1 fruit fly cellular context compared by ENCODE assay signal in the genomic region with DNA sequence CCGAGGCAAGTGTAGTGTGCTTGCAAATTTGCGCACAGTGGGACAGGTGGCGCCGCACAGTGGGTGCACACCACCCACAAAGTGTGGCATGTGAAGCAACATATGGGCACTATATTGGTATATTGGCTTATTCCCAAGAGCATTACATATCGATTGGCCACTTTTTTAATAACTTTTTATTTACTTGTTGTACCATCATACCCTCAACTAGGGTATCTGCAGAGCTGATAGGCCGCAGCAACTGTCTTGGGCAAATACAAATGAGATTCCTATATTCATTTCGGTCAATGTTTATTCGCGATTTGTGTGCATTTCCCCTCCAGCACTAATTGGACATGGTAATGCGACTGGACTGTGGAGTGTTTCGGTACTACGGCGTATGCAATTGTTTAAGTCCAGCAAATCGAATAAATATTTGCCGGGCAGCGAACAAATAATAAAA.
TF ChIP-seq lines count a peak whose summit lies in the region.

No protein-coding gene starts in this region.

TF ChIP-seq in whole organism, embryonic, 481 proteins besides CTCF, POLR2A, EP300 and RAD21 (continued from another document and continues in another):
- no peak for TF ChIP-seq croc (GFP tag; conservative IDR thresholded peaks at IDR 0.05; lab: Robert Waterston, UW)
- TF ChIP-seq ash1 (GFP tag; optimal IDR thresholded peaks at IDR 0.05; lab: Kevin White, UChicago) = no peak
- peak; percentile 35 for TF ChIP-seq onecut (GFP tag; IDR thresholded peaks at IDR 0.05; lab: Robert Waterston, UW)
- peak; percentile 48 for TF ChIP-seq ind (GFP tag; optimal IDR thresholded peaks at IDR 0.05; lab: Kevin White, UChicago)
- peak; percentile 52 for TF ChIP-seq dmrt99B (tag; optimal IDR thresholded peaks at IDR 0.05; lab: Kevin White, UChicago)
- peak; percentile 57 for TF ChIP-seq Meics (GFP tag; optimal IDR thresholded peaks at IDR 0.05; lab: Kevin White, UChicago)
- TF ChIP-seq CG4424 (GFP tag; optimal IDR thresholded peaks at IDR 0.05; lab: Kevin White, UChicago) = peak; percentile 42
- TF ChIP-seq repo (GFP tag; optimal IDR thresholded peaks at IDR 0.05; lab: Kevin White, UChicago) = peak; percentile 18
- TF ChIP-seq kay (GFP tag; optimal IDR thresholded peaks at IDR 0.05; lab: Kevin White, UChicago) = no peak
- TF ChIP-seq CG8359 (GFP tag; optimal IDR thresholded peaks at IDR 0.05; lab: Kevin White, UChicago; ENCODE audit: borderline replicate concordance) = peak; percentile 31
- TF ChIP-seq CG14050 (GFP tag; IDR thresholded peaks at IDR 0.05; lab: Robert Waterston, UW) = peak; percentile 28; the same call in 1 of the 3 replicates
- 0 out of 2 replicates have a peak, but pooled peaks have one; percentile 35 for TF ChIP-seq Awh (GFP tag; IDR thresholded peaks at IDR 0.05; lab: Robert Waterston, UW)
- peak; percentile 17 for TF ChIP-seq crc (GFP tag; optimal IDR thresholded peaks at IDR 0.05; lab: Kevin White, UChicago)
- no peak for TF ChIP-seq CG15479 (GFP tag; optimal IDR thresholded peaks at IDR 0.05; lab: Kevin White, UChicago)
- no peak for TF ChIP-seq gro (GFP tag; optimal IDR thresholded peaks at IDR 0.05; lab: Kevin White, UChicago)
- TF ChIP-seq Sry-β (GFP tag; optimal IDR thresholded peaks at IDR 0.05; lab: Kevin White, UChicago) = peak; percentile 28
- TF ChIP-seq CG3847 (GFP tag; IDR thresholded peaks at IDR 0.05; lab: Robert Waterston, UW) = no peak
- TF ChIP-seq CG7928 (GFP tag; optimal IDR thresholded peaks at IDR 0.05; lab: Kevin White, UChicago) = no peak
- no peak for TF ChIP-seq Dip2 (GFP tag; IDR thresholded peaks at IDR 0.05; lab: Robert Waterston, UW)
- 0 out of 3 replicates have a peak, but pooled peaks have one; percentile 7 for TF ChIP-seq Dbx (GFP tag; IDR thresholded peaks at IDR 0.05; lab: Robert Waterston, UW)
- no peak for TF ChIP-seq CG11696 (GFP tag; IDR thresholded peaks at IDR 0.05; lab: Robert Waterston, UW)
- TF ChIP-seq CG8089 (GFP tag; optimal IDR thresholded peaks at IDR 0.05; lab: Kevin White, UChicago) = peak; percentile 35
- TF ChIP-seq Lhr (GFP tag; optimal IDR thresholded peaks at IDR 0.05; lab: Kevin White, UChicago) = peak; percentile 40
- peak; percentile 56; the same call in 1 of the 3 replicates for TF ChIP-seq Optix (GFP tag; IDR thresholded peaks at IDR 0.05; lab: Robert Waterston, UW)
- TF ChIP-seq CG4282 (GFP tag; optimal IDR thresholded peaks at IDR 0.05; lab: Kevin White, UChicago) = no peak
- TF ChIP-seq CG16813 (GFP tag; IDR thresholded peaks at IDR 0.05; lab: Robert Waterston, UW; ENCODE audit: partially characterized antibody) = no peak
- peak; percentile 72 for TF ChIP-seq CG11504 (tag; optimal IDR thresholded peaks at IDR 0.05; lab: Kevin White, UChicago)
- TF ChIP-seq CG1832 (GFP tag; optimal IDR thresholded peaks at IDR 0.05; lab: Kevin White, UChicago) = no peak
- peak; percentile 39 for TF ChIP-seq CG2712 (tag; optimal IDR thresholded peaks at IDR 0.05; lab: Kevin White, UChicago)
- TF ChIP-seq CG3726 (GFP tag; IDR thresholded peaks at IDR 0.05; lab: Robert Waterston, UW) = peak; percentile 45; the same call in 1 of the 3 replicates
- no peak for TF ChIP-seq CG17612 (GFP tag; IDR thresholded peaks at IDR 0.05; lab: Robert Waterston, UW)
- TF ChIP-seq p53 (GFP tag; optimal IDR thresholded peaks at IDR 0.05; lab: Kevin White, UChicago) = no peak
- TF ChIP-seq chif (GFP tag; optimal IDR thresholded peaks at IDR 0.05; lab: Kevin White, UChicago) = peak; percentile 24 to 37
- TF ChIP-seq CG1602 (GFP tag; optimal IDR thresholded peaks at IDR 0.05; lab: Kevin White, UChicago) = no peak
- TF ChIP-seq CG10959 (GFP tag; IDR thresholded peaks at IDR 0.05; lab: Robert Waterston, UW) = 0 out of 2 replicates have a peak, but pooled peaks have one; percentile 39
- peak; percentile 54 for TF ChIP-seq HLH3B (GFP tag; IDR thresholded peaks at IDR 0.05; lab: Robert Waterston, UW)
- TF ChIP-seq Adf1 (GFP tag; IDR thresholded peaks at IDR 0.05; lab: Robert Waterston, UW) = no peak
- TF ChIP-seq hbn (GFP tag; IDR thresholded peaks at IDR 0.05; lab: Robert Waterston, UW; ENCODE audit: partially characterized antibody) = no peak
- no peak for TF ChIP-seq gcm2 (GFP tag; optimal IDR thresholded peaks at IDR 0.05; lab: Kevin White, UChicago)
- TF ChIP-seq CG4360 (GFP tag; IDR thresholded peaks at IDR 0.05; lab: Robert Waterston, UW) = no peak
- no peak for TF ChIP-seq toy (GFP tag; IDR thresholded peaks at IDR 0.05; lab: Robert Waterston, UW)
- peak; percentile 1 for TF ChIP-seq caup (GFP tag; optimal IDR thresholded peaks at IDR 0.05; lab: Kevin White, UChicago; ENCODE audit: severe bottlenecking)
- no peak for TF ChIP-seq grn (GFP tag; optimal IDR thresholded peaks at IDR 0.05; lab: Kevin White, UChicago)
- no peak for TF ChIP-seq run (tag; optimal IDR thresholded peaks at IDR 0.05; lab: Kevin White, UChicago)
- no peak for TF ChIP-seq CG6765 (GFP tag; optimal IDR thresholded peaks at IDR 0.05; lab: Kevin White, UChicago)
- peak; percentile 60 for TF ChIP-seq wek (GFP tag; optimal IDR thresholded peaks at IDR 0.05; lab: Kevin White, UChicago)
- TF ChIP-seq fu2 (GFP tag; optimal IDR thresholded peaks at IDR 0.05; lab: Kevin White, UChicago) = no peak
- no peak for TF ChIP-seq dm (GFP tag; optimal IDR thresholded peaks at IDR 0.05; lab: Kevin White, UChicago)
- no peak for TF ChIP-seq NFAT (GFP tag; IDR thresholded peaks at IDR 0.05; lab: Robert Waterston, UW)
- TF ChIP-seq CG18011 (GFP tag; optimal IDR thresholded peaks at IDR 0.05; lab: Kevin White, UChicago) = no peak
- peak; percentile 24 for TF ChIP-seq CG7271 (tag; optimal IDR thresholded peaks at IDR 0.05; lab: Kevin White, UChicago)
- TF ChIP-seq Dll (GFP tag; IDR thresholded peaks at IDR 0.05; lab: Robert Waterston, UW; ENCODE audit: partially characterized antibody) = no peak
- no peak for TF ChIP-seq Neu2 (GFP tag; optimal IDR thresholded peaks at IDR 0.05; lab: Kevin White, UChicago; ENCODE audit: borderline replicate concordance)
- TF ChIP-seq schlank (tag; optimal IDR thresholded peaks at IDR 0.05; lab: Kevin White, UChicago) = no peak
- TF ChIP-seq otp (GFP tag; IDR thresholded peaks at IDR 0.05; lab: Robert Waterston, UW) = peak; percentile 42; the same call in 1 of the 3 replicates
- TF ChIP-seq Ets97D (GFP tag; optimal IDR thresholded peaks at IDR 0.05; lab: Kevin White, UChicago) = no peak
- no peak for TF ChIP-seq Fer1 (GFP tag; optimal IDR thresholded peaks at IDR 0.05; lab: Kevin White, UChicago)
- peak; percentile 1 for TF ChIP-seq CG1647 (GFP tag; optimal IDR thresholded peaks at IDR 0.05; lab: Kevin White, UChicago)
- TF ChIP-seq aop (GFP tag; IDR thresholded peaks at IDR 0.05; lab: Robert Waterston, UW) = no peak
- peak; percentile 30 for TF ChIP-seq Oli (tag; optimal IDR thresholded peaks at IDR 0.05; lab: Kevin White, UChicago)
- TF ChIP-seq Eip74EF (GFP tag; optimal IDR thresholded peaks at IDR 0.05; lab: Kevin White, UChicago) = peak in 1 of 2 experiments; percentile 51
- peak; percentile 79 to 81 for TF ChIP-seq bsh (GFP tag; optimal IDR thresholded peaks at IDR 0.05; lab: Kevin White, UChicago)
- peak; percentile 42 for TF ChIP-seq CG17186 (GFP tag; optimal IDR thresholded peaks at IDR 0.05; lab: Kevin White, UChicago)
- no peak for TF ChIP-seq CG8478 (optimal IDR thresholded peaks at IDR 0.05; lab: Kevin White, UChicago)
- 0 out of 2 replicates have a peak, but pooled peaks have one; percentile 30 for TF ChIP-seq Gsc (GFP tag; IDR thresholded peaks at IDR 0.05; lab: Robert Waterston, UW)
- TF ChIP-seq CG34376 (GFP tag; optimal IDR thresholded peaks at IDR 0.05; lab: Kevin White, UChicago) = no peak
- TF ChIP-seq CG5180 (GFP tag; optimal IDR thresholded peaks at IDR 0.05; lab: Kevin White, UChicago) = peak; percentile 9
- TF ChIP-seq CG10147 (GFP tag; optimal IDR thresholded peaks at IDR 0.05; lab: Kevin White, UChicago) = no peak
- no peak for TF ChIP-seq psq (GFP tag; optimal IDR thresholded peaks at IDR 0.05; lab: Kevin White, UChicago)
- peak; percentile 16 for TF ChIP-seq CG17568 (GFP tag; optimal IDR thresholded peaks at IDR 0.05; lab: Kevin White, UChicago)
- TF ChIP-seq CG11723 (GFP tag; optimal IDR thresholded peaks at IDR 0.05; lab: Kevin White, UChicago) = peak; percentile 49
- peak; percentile 10 for TF ChIP-seq Six4 (GFP tag; optimal IDR thresholded peaks at IDR 0.05; lab: Kevin White, UChicago)
- peak; percentile 40 for TF ChIP-seq CG18262 (tag; optimal IDR thresholded peaks at IDR 0.05; lab: Kevin White, UChicago)
- TF ChIP-seq Asciz (GFP tag; optimal IDR thresholded peaks at IDR 0.05; lab: Kevin White, UChicago) = peak; percentile 70
- TF ChIP-seq Lpt (GFP tag; optimal IDR thresholded peaks at IDR 0.05; lab: Kevin White, UChicago) = no peak
- peak; percentile 32 to 46 for TF ChIP-seq dpn (GFP tag; optimal IDR thresholded peaks at IDR 0.05; lab: Kevin White, UChicago)
- TF ChIP-seq CG5245 (GFP tag; optimal IDR thresholded peaks at IDR 0.05; lab: Kevin White, UChicago) = peak; percentile 35
- TF ChIP-seq row (GFP tag; IDR thresholded peaks at IDR 0.05; lab: Robert Waterston, UW) = peak; percentile 53
- TF ChIP-seq dmrt11E (tag; optimal IDR thresholded peaks at IDR 0.05; lab: Kevin White, UChicago) = peak; percentile 62
- peak; percentile 40 for TF ChIP-seq pnt (GFP tag; optimal IDR thresholded peaks at IDR 0.05; lab: Kevin White, UChicago)
- no peak for TF ChIP-seq hb (GFP tag; IDR thresholded peaks at IDR 0.05; lab: Robert Waterston, UW; ENCODE audit: partially characterized antibody)
- TF ChIP-seq CG6854 (GFP tag; optimal IDR thresholded peaks at IDR 0.05; lab: Kevin White, UChicago) = no peak
- no peak for TF ChIP-seq bigmax (GFP tag; optimal IDR thresholded peaks at IDR 0.05; lab: Kevin White, UChicago)
- no peak for TF ChIP-seq CG10462 (GFP tag; optimal IDR thresholded peaks at IDR 0.05; lab: Kevin White, UChicago)
- TF ChIP-seq ci (GFP tag; IDR thresholded peaks at IDR 0.05; lab: Robert Waterston, UW) = peak; percentile 72
- TF ChIP-seq CG14965 (GFP tag; optimal IDR thresholded peaks at IDR 0.05; lab: Kevin White, UChicago; ENCODE audit: borderline replicate concordance) = peak; percentile 8
- no peak for TF ChIP-seq MESR4 (GFP tag; optimal IDR thresholded peaks at IDR 0.05; lab: Kevin White, UChicago)
- TF ChIP-seq Rfx (GFP tag; IDR thresholded peaks at IDR 0.05; lab: Robert Waterston, UW) = peak; percentile 45; the same call in 1 of the 2 replicates
- TF ChIP-seq CG10366 (GFP tag; IDR thresholded peaks at IDR 0.05; lab: Robert Waterston, UW) = peak; percentile 40; the same call in 1 of the 2 replicates
- no peak for TF ChIP-seq Hr78 (GFP tag; optimal IDR thresholded peaks at IDR 0.05; lab: Kevin White, UChicago)
- TF ChIP-seq sc (optimal IDR thresholded peaks at IDR 0.05; lab: Kevin White, UChicago) = no peak
- TF ChIP-seq sc (GFP tag; optimal IDR thresholded peaks at IDR 0.05; lab: Kevin White, UChicago) = peak; percentile 65
- TF ChIP-seq MTF-1 (GFP tag; optimal IDR thresholded peaks at IDR 0.05; lab: Kevin White, UChicago; ENCODE audit: borderline replicate concordance) = peak; percentile 61
- peak; percentile 33 for TF ChIP-seq salm (tag; optimal IDR thresholded peaks at IDR 0.05; lab: Kevin White, UChicago)
- no peak for TF ChIP-seq CG10431 (GFP tag; optimal IDR thresholded peaks at IDR 0.05; lab: Kevin White, UChicago)
- TF ChIP-seq CG3065 (GFP tag; optimal IDR thresholded peaks at IDR 0.05; lab: Kevin White, UChicago) = no peak
- TF ChIP-seq sim (GFP tag; IDR thresholded peaks at IDR 0.05; lab: Robert Waterston, UW) = no peak
- TF ChIP-seq CG33213 (GFP tag; optimal IDR thresholded peaks at IDR 0.05; lab: Kevin White, UChicago) = peak; percentile 56
- TF ChIP-seq Ets65A (GFP tag; lab: Kevin White, UChicago) = peak; percentile 91
- no peak for TF ChIP-seq insv (GFP tag; optimal IDR thresholded peaks at IDR 0.05; lab: Kevin White, UChicago)
- peak; percentile 39 for TF ChIP-seq CG12219 (GFP tag; optimal IDR thresholded peaks at IDR 0.05; lab: Kevin White, UChicago)
- TF ChIP-seq gt (GFP tag; IDR thresholded peaks at IDR 0.05; lab: Robert Waterston, UW) = peak; percentile 26; the same call in 1 of the 2 replicates
- peak; percentile 17; the same call in 1 of the 4 replicates for TF ChIP-seq Gug (GFP tag; IDR thresholded peaks at IDR 0.05; lab: Robert Waterston, UW)
- peak; percentile 44; the same call in 1 of the 3 replicates for TF ChIP-seq Mrtf (GFP tag; IDR thresholded peaks at IDR 0.05; lab: Robert Waterston, UW)
- TF ChIP-seq klu (GFP tag; IDR thresholded peaks at IDR 0.05; lab: Robert Waterston, UW) = no peak
- no peak for TF ChIP-seq sr (GFP tag; IDR thresholded peaks at IDR 0.05; lab: Robert Waterston, UW)
- no peak for TF ChIP-seq CG9817 (tag; optimal IDR thresholded peaks at IDR 0.05; lab: Kevin White, UChicago)
- peak; percentile 27 for TF ChIP-seq CG8281 (tag; optimal IDR thresholded peaks at IDR 0.05; lab: Kevin White, UChicago)
- no peak for TF ChIP-seq CG9437 (GFP tag; optimal IDR thresholded peaks at IDR 0.05; lab: Kevin White, UChicago)
- no peak for TF ChIP-seq knrl (GFP tag; IDR thresholded peaks at IDR 0.05; lab: Robert Waterston, UW; ENCODE audit: partially characterized antibody)
- TF ChIP-seq CG15073 (GFP tag; optimal IDR thresholded peaks at IDR 0.05; lab: Kevin White, UChicago) = no peak
- TF ChIP-seq TFAM (GFP tag; optimal IDR thresholded peaks at IDR 0.05; lab: Kevin White, UChicago) = no peak
- peak; percentile 29 for TF ChIP-seq Nf-YB (GFP tag; optimal IDR thresholded peaks at IDR 0.05; lab: Kevin White, UChicago)
- TF ChIP-seq nom (GFP tag; optimal IDR thresholded peaks at IDR 0.05; lab: Kevin White, UChicago) = no peak
- TF ChIP-seq Ptx1 (GFP tag; IDR thresholded peaks at IDR 0.05; lab: Robert Waterston, UW) = peak; percentile 55
- TF ChIP-seq CG2875 (GFP tag; optimal IDR thresholded peaks at IDR 0.05; lab: Kevin White, UChicago) = peak; percentile 72
- no peak for TF ChIP-seq dan (GFP tag; IDR thresholded peaks at IDR 0.05; lab: Robert Waterston, UW)
- TF ChIP-seq Abd-B (GFP tag; optimal IDR thresholded peaks at IDR 0.05; lab: Kevin White, UChicago) = peak; percentile 29
- TF ChIP-seq CG31388 (GFP tag; optimal IDR thresholded peaks at IDR 0.05; lab: Kevin White, UChicago) = no peak
- no peak for TF ChIP-seq cad (GFP tag; optimal IDR thresholded peaks at IDR 0.05; lab: Kevin White, UChicago)
- peak; percentile 35 for TF ChIP-seq pum (GFP tag; optimal IDR thresholded peaks at IDR 0.05; lab: Kevin White, UChicago)
- no peak for TF ChIP-seq Max (GFP tag; optimal IDR thresholded peaks at IDR 0.05; lab: Kevin White, UChicago)
- peak; percentile 64 for TF ChIP-seq lmd (GFP tag; IDR thresholded peaks at IDR 0.05; lab: Robert Waterston, UW)
- TF ChIP-seq CG32767 (GFP tag; IDR thresholded peaks at IDR 0.05; lab: Robert Waterston, UW) = no peak
- TF ChIP-seq CG3838 (GFP tag; optimal IDR thresholded peaks at IDR 0.05; lab: Kevin White, UChicago) = no peak
- no peak for TF ChIP-seq ab (GFP tag; optimal IDR thresholded peaks at IDR 0.05; lab: Kevin White, UChicago)
